Worm (Caenorhabditis elegans) whole organism, L4 larva: Measurements from ENCODE around the gene Y15E3A.4.

Source experiments
- F26F4.8 ChIP-seq: fragments of 200-800 bp; sonication (Bioruptor generic); conservative IDR thresholded peaks from 2 replicates; pipeline ENCODE4 v1.3.6; 2022; ENCODE audit warnings: missing genetic modification characterization, missing compliant biosample characterization
- F44E2.7 ChIP-seq: fragments of 200-800 bp; sonication (Bioruptor generic); IDR thresholded peaks from 2 replicates; pipeline ENCODE4 v2.1.2; 2022; ENCODE audit warnings: missing genetic modification characterization, missing compliant biosample characterization
- F49E8.2 ChIP-seq: sonication (generic microtip); optimal IDR thresholded peaks from 2 replicates; lab custom pipeline; 2016; ENCODE audit warnings: missing compliant biosample characterization, mild to moderate bottlenecking, missing genetic modification characterization, borderline replicate concordance
- T20F7.1 ChIP-seq: fragments of 200-800 bp; sonication (Bioruptor generic); optimal IDR thresholded peaks from 2 replicates; lab custom pipeline; 2018; ENCODE audit warnings: mild to moderate bottlenecking, missing genetic modification characterization, missing compliant biosample characterization
- T26A8.4 ChIP-seq: fragments of 200-800 bp; sonication (Bioruptor generic); IDR thresholded peaks from 2 replicates; pipeline ENCODE4 v1.3.6; 2022; ENCODE audit warnings: missing genetic modification characterization, missing compliant biosample characterization
- Y5F2A.4 ChIP-seq: fragments of 200-800 bp; sonication (Bioruptor generic); optimal IDR thresholded peaks from 2 replicates; lab custom pipeline; 2018; ENCODE audit warnings: mild to moderate bottlenecking, missing genetic modification characterization, missing compliant biosample characterization
- ZK337.2 ChIP-seq: fragments of 200-800 bp; sonication (Bioruptor generic); IDR thresholded peaks from 2 replicates; pipeline ENCODE4 v1.3.6; 2022; ENCODE audit warnings: missing genetic modification reagents, missing genetic modification characterization, missing compliant biosample characterization
- aha-1 ChIP-seq: fragments of 150-350 bp; peaks from one replicate; lab custom pipeline; 2014; ENCODE audit warnings: missing biosample characterization, missing genetic modification characterization
- arid-1 ChIP-seq: fragments of 200-800 bp; sonication (Bioruptor generic); conservative IDR thresholded peaks from 2 replicates; pipeline ENCODE4 v1.3.6; 2022; ENCODE audit warnings: missing genetic modification reagents, missing genetic modification characterization, missing compliant biosample characterization
- attf-4 ChIP-seq: sonication (generic microtip); optimal IDR thresholded peaks from 3 replicates; lab custom pipeline; 2017; ENCODE audit warnings: missing biosample characterization, missing genetic modification characterization
- ceh-44 ChIP-seq: fragments of 200-800 bp; sonication (Bioruptor generic); IDR thresholded peaks from 2 replicates; pipeline ENCODE4 v1.3.6; 2022; ENCODE audit warnings: missing genetic modification reagents, missing genetic modification characterization, missing compliant biosample characterization
- ceh-62 ChIP-seq: sonication (generic microtip); optimal IDR thresholded peaks from 2 replicates; lab custom pipeline; 2017; ENCODE audit warnings: missing biosample characterization, missing genetic modification characterization
- ces-1 ChIP-seq: fragments of 150-350 bp; sonication (generic microtip); optimal IDR thresholded peaks from 4 replicates; lab custom pipeline; 2014; ENCODE audit warnings: missing biosample characterization, missing genetic modification reagents, missing genetic modification characterization
- cey-2 ChIP-seq: sonication (generic microtip); optimal IDR thresholded peaks from 3 replicates; lab custom pipeline; 2017; ENCODE audit warnings: missing genetic modification characterization, mild to moderate bottlenecking, missing compliant biosample characterization, antibody characterized with exemption, borderline replicate concordance; ENCODE audit not compliant: insufficient read depth
- daf-16 ChIP-seq, 3 experiments: sonication (generic microtip); optimal IDR thresholded peaks; 2 replicates each; lab custom pipeline; 2016 to 2017; ENCODE audit warnings: missing genetic modification characterization in 3 of 3, missing genetic modification reagents in 3 of 3, mild to moderate bottlenecking in 2 of 3, missing compliant biosample characterization in 2 of 3, missing biosample characterization in 1 of 3, moderate library complexity in 1 of 3
- daf-8 ChIP-seq: fragments of 200-800 bp; sonication (Bioruptor generic); IDR thresholded peaks from 2 replicates; pipeline ENCODE4 v1.3.6; 2022; ENCODE audit warnings: missing genetic modification characterization, missing compliant biosample characterization
- dmd-6 ChIP-seq: fragments of 200-800 bp; sonication (Bioruptor generic); IDR thresholded peaks from 2 replicates; pipeline ENCODE4 v1.3.6; 2022; ENCODE audit warnings: missing genetic modification reagents, missing genetic modification characterization, missing compliant biosample characterization
- duxl-1 ChIP-seq: sonication (generic microtip); optimal IDR thresholded peaks from 2 replicates; lab custom pipeline; 2016; ENCODE audit warnings: mild to moderate bottlenecking, missing genetic modification characterization, moderate library complexity, missing compliant biosample characterization; ENCODE audit not compliant: poor library complexity
- egl-27 ChIP-seq: sonication (generic microtip); optimal IDR thresholded peaks from 3 replicates; lab custom pipeline; 2017; ENCODE audit warnings: missing biosample characterization, missing genetic modification reagents, missing genetic modification characterization
- egl-43 ChIP-seq: fragments of 200-800 bp; sonication (Bioruptor generic); IDR thresholded peaks from 2 replicates; pipeline ENCODE4 v1.3.6; 2022; ENCODE audit warnings: missing genetic modification reagents, missing genetic modification characterization, missing compliant biosample characterization
- hif-1 ChIP-seq, 2 experiments: sonication (generic microtip); optimal IDR thresholded peaks; 2 replicates each; lab custom pipeline; 2016 to 2017; ENCODE audit warnings: missing compliant biosample characterization in 2 of 2, missing genetic modification characterization in 2 of 2, missing genetic modification reagents in 2 of 2, missing genotype in 2 of 2, mild to moderate bottlenecking in 1 of 2
- hlh-30 ChIP-seq: sonication (generic microtip); optimal IDR thresholded peaks from 2 replicates; lab custom pipeline; 2017; ENCODE audit warnings: antibody characterized with exemption, mild to moderate bottlenecking, missing genetic modification characterization, missing compliant biosample characterization; ENCODE audit not compliant: insufficient read depth
- jun-1 ChIP-seq: fragments of 150-350 bp; optimal IDR thresholded peaks from 2 replicates; lab custom pipeline; 2014; ENCODE audit warnings: missing biosample characterization, missing genetic modification reagents, missing genetic modification characterization
- lin-1 ChIP-seq: fragments of 200-800 bp; sonication (Bioruptor generic); IDR thresholded peaks from 2 replicates; pipeline ENCODE4 v1.3.6; 2022; ENCODE audit warnings: missing genetic modification reagents, missing genetic modification characterization, missing compliant biosample characterization
- lin-15B ChIP-seq: fragments of 150-350 bp; sonication (generic microtip); optimal IDR thresholded peaks from 3 replicates; lab custom pipeline; 2014; ENCODE audit warnings: missing biosample characterization, missing genetic modification characterization
- lin-29 ChIP-seq: fragments of 200-800 bp; sonication (Bioruptor generic); IDR thresholded peaks from 2 replicates; pipeline ENCODE4 v1.3.6; 2022; ENCODE audit warnings: missing genetic modification reagents, missing genetic modification characterization, missing compliant biosample characterization
- lin-38 ChIP-seq: fragments of 200-800 bp; sonication (Bioruptor generic); IDR thresholded peaks from 2 replicates; pipeline ENCODE4 v1.3.6; 2022; ENCODE audit warnings: missing genetic modification reagents, missing genetic modification characterization, missing compliant biosample characterization
- lsy-2 ChIP-seq, 2 experiments: fragments of 150-350 bp in 1 of 2; sonication (generic microtip) in 1 of 2; optimal IDR thresholded peaks; 2 replicates each; lab custom pipeline; 2014 to 2017; ENCODE audit warnings: missing biosample characterization in 2 of 2, missing genetic modification characterization in 2 of 2
- mep-1 ChIP-seq: fragments of 150-350 bp; sonication (generic microtip); optimal IDR thresholded peaks from 3 replicates; lab custom pipeline; 2014; ENCODE audit warnings: missing biosample characterization, missing genetic modification characterization
- mes-2 ChIP-seq: sonication (generic microtip); optimal IDR thresholded peaks from 2 replicates; lab custom pipeline; 2016; ENCODE audit warnings: missing genotype, mild to moderate bottlenecking, missing genetic modification characterization, missing compliant biosample characterization; ENCODE audit not compliant: poor library complexity, severe bottlenecking
- mxl-2 ChIP-seq: fragments of 200-800 bp; sonication (Bioruptor generic); conservative IDR thresholded peaks from 2 replicates; pipeline ENCODE4 v1.3.6; 2022; ENCODE audit warnings: missing genetic modification reagents, missing genetic modification characterization, missing compliant biosample characterization
- nhr-11 ChIP-seq: fragments of 150-350 bp; optimal IDR thresholded peaks from 2 replicates; lab custom pipeline; 2014; ENCODE audit warnings: missing biosample characterization, missing genetic modification characterization
- nhr-237 ChIP-seq: sonication (generic microtip); optimal IDR thresholded peaks from 2 replicates; lab custom pipeline; 2017; ENCODE audit warnings: missing biosample characterization, missing genetic modification characterization
- nhr-28 ChIP-seq: fragments of 150-350 bp; optimal IDR thresholded peaks from 2 replicates; lab custom pipeline; 2014; ENCODE audit warnings: missing biosample characterization, missing genetic modification characterization
- nhr-42 ChIP-seq: fragments of 200-800 bp; sonication (Bioruptor generic); IDR thresholded peaks from 2 replicates; pipeline ENCODE4 v1.3.6; 2022; ENCODE audit warnings: missing genetic modification characterization, missing compliant biosample characterization
- nhr-77 ChIP-seq: fragments of 150-350 bp; optimal IDR thresholded peaks from 2 replicates; lab custom pipeline; 2014; ENCODE audit warnings: missing biosample characterization, missing genetic modification characterization
- pha-4 ChIP-seq, 2 experiments: fragments of 150-350 bp in 1 of 2; fragments of 200-800 bp in 1 of 2; sonication (Bioruptor generic) in 1 of 2; IDR thresholded peaks in 1 of 2; optimal IDR thresholded peaks in 1 of 2; 2 replicates each; pipeline versions ENCODE4 v1.3.6 to Lab custom; 2014 to 2022; ENCODE audit warnings: missing genetic modification characterization in 2 of 2, missing genetic modification reagents in 2 of 2, missing biosample characterization in 1 of 2, missing compliant biosample characterization in 1 of 2
- php-3 ChIP-seq: fragments of 200-800 bp; sonication (Bioruptor generic); IDR thresholded peaks from 2 replicates; pipeline ENCODE4 v1.3.6; 2022; ENCODE audit warnings: missing genetic modification reagents, missing genetic modification characterization, missing compliant biosample characterization
- pqm-1 ChIP-seq: sonication (generic microtip); optimal IDR thresholded peaks from 2 replicates; lab custom pipeline; 2017; ENCODE audit warnings: missing biosample characterization, missing genetic modification characterization
- rbr-2 ChIP-seq: sonication (generic microtip); optimal IDR thresholded peaks from 2 replicates; lab custom pipeline; 2016; ENCODE audit warnings: missing genotype, missing genetic modification characterization, missing compliant biosample characterization
- snpc-1.2 ChIP-seq: fragments of 200-800 bp; sonication (Bioruptor generic); IDR thresholded peaks from 2 replicates; pipeline ENCODE4 v1.3.6; 2022; ENCODE audit warnings: missing genetic modification reagents, missing genetic modification characterization, missing compliant biosample characterization
- tra-1 ChIP-seq: fragments of 200-800 bp; sonication (Bioruptor generic); IDR thresholded peaks from 2 replicates; pipeline ENCODE4 v1.3.6; 2022; ENCODE audit warnings: missing genetic modification reagents, missing genetic modification characterization, missing compliant biosample characterization
- unc-130 ChIP-seq: sonication (generic microtip); optimal IDR thresholded peaks from 2 replicates; lab custom pipeline; 2016; ENCODE audit warnings: missing genetic modification reagents, missing genetic modification characterization, missing compliant biosample characterization

Gene Y15E3A.4

ce11 chrX:15342744-15343259 lies 12.0 kb downstream of the Y15E3A.4 start:
- no peak for TF ChIP-seq duxl-1 (tag; lab: Kevin White, UChicago)
- TF ChIP-seq daf-16 (GFP tag; optimal IDR thresholded peaks at IDR 0.05; lab: Kevin White, UChicago) = no peak
- TF ChIP-seq daf-16 (tag; optimal IDR thresholded peaks at IDR 0.05; lab: Kevin White, UChicago) = peak; percentile 7
- peak; percentile 19 for TF ChIP-seq nhr-28 (tag; lab: Kevin White, UChicago)
- 0 out of 2 replicates have a peak, but pooled peaks have one; percentile 6 for TF ChIP-seq dmd-6 (GFP tag; lab: Robert Waterston, UW)
- TF ChIP-seq T20F7.1 (GFP tag; lab: Kevin White, UChicago) = peak; percentile 20
- TF ChIP-seq, all 104 proteins: peak for 4

ce11 chrX:15343971-15344370 lies 13.2 kb downstream of the Y15E3A.4 start:
- TF ChIP-seq aha-1 (tag; lab: Kevin White, UChicago) (peak; percentile 96), mep-1 (tag; lab: Kevin White, UChicago) (peak; percentile 47), php-3 (GFP tag; lab: Robert Waterston, UW) (no peak), hlh-30 (peak; percentile 67), lsy-2 (tag; optimal IDR thresholded peaks at IDR 0.05; lab: Kevin White, UChicago) (peak in 1 of 2 experiments; percentile 35), unc-130 (no peak), dmd-6 (GFP tag; lab: Robert Waterston, UW) (0 out of 2 replicates have a peak, but pooled peaks have one; percentile 26), rbr-2 (peak; percentile 20), nhr-11 (tag; lab: Kevin White, UChicago) (peak; percentile 47), lin-29 (GFP tag; lab: Robert Waterston, UW) (no peak), nhr-42 (GFP tag; lab: Robert Waterston, UW) (no peak), ces-1 (GFP tag; lab: Kevin White, UChicago) (peak; percentile 78)

ce11 chrX:15345346-15346198 lies 14.8 kb downstream of the Y15E3A.4 start:
- TF ChIP-seq jun-1 (tag; lab: Kevin White, UChicago) (no peak), mep-1 (tag; lab: Kevin White, UChicago) (peak; percentile 23), hlh-30 (peak; percentile 26), arid-1 (GFP tag; lab: Robert Waterston, UW) (no peak), nhr-237 (no peak), lin-1 (GFP tag; lab: Robert Waterston, UW) (no peak), lin-38 (GFP tag; lab: Robert Waterston, UW) (no peak), snpc-1.2 (GFP tag; lab: Robert Waterston, UW) (no peak), F44E2.7 (GFP tag; lab: Robert Waterston, UW) (no peak), cey-2 (tag; lab: Kevin White, UChicago) (no peak), pha-4 (GFP tag; IDR thresholded peaks at IDR 0.05; lab: Robert Waterston, UW) (no peak), pha-4 (tag; optimal IDR thresholded peaks at IDR 0.05; lab: Kevin White, UChicago) (no peak), pqm-1 (tag; lab: Kevin White, UChicago) (peak; percentile 8), F49E8.2 (tag; lab: Kevin White, UChicago) (no peak), F26F4.8 (no peak), ZK337.2 (no peak), tra-1 (GFP tag; lab: Robert Waterston, UW) (peak; percentile 71), hif-1 (tag; optimal IDR thresholded peaks at IDR 0.05; lab: Kevin White, UChicago) (peak in 1 of 2 experiments; percentile 39), mxl-2 (GFP tag; lab: Robert Waterston, UW) (no peak), attf-4 (no peak), nhr-77 (tag; lab: Kevin White, UChicago) (peak; percentile 15), ceh-44 (GFP tag; lab: Robert Waterston, UW) (no peak), mes-2 (tag; lab: Kevin White, UChicago) (peak; percentile 29), T26A8.4 (GFP tag; lab: Robert Waterston, UW) (no peak), egl-43 (GFP tag; lab: Robert Waterston, UW) (no peak), daf-8 (GFP tag; lab: Robert Waterston, UW) (no peak), Y5F2A.4 (GFP tag; lab: Kevin White, UChicago) (no peak), ceh-62 (no peak), egl-27 (tag; lab: Kevin White, UChicago) (no peak), lin-15B (tag; lab: Kevin White, UChicago) (no peak)
